Worm (Caenorhabditis elegans): Measurements from ENCODE around the gene C48D1.5.
A peak's percentile ranks its signal among the peaks of the same experiment; 100 is the strongest.

Gene C48D1.5

ce11 chrIV:13221657-13222056 is at the start of gene C48D1.5:
Gene C48D1.5, plus strand, starts transcription at chrIV:13221957.
- TF ChIP-seq hmbx-1 (tag; optimal IDR thresholded peaks at IDR 0.05), result no peak
- TF ChIP-seq scrt-1 (GFP tag; IDR thresholded peaks at IDR 0.05), result no peak
- TF ChIP-seq ama-1 (optimal IDR thresholded peaks at IDR 0.05), result no peak
- no peak for TF ChIP-seq flt-1 (GFP tag; IDR thresholded peaks at IDR 0.05)
- no peak for TF ChIP-seq ets-7 (tag; optimal IDR thresholded peaks at IDR 0.05)

- TF ChIP-seq tbx-37 (GFP tag; conservative IDR thresholded peaks at IDR 0.05) (no peak), flt-1 (GFP tag; IDR thresholded peaks at IDR 0.05) (no peak), hmbx-1 (tag; optimal IDR thresholded peaks at IDR 0.05) (no peak), F13C5.2 (tag; optimal IDR thresholded peaks at IDR 0.05) (no peak), ceh-13 (GFP tag; optimal IDR thresholded peaks at IDR 0.05) (no peak), sea-1 (GFP tag; conservative IDR thresholded peaks at IDR 0.05) (no peak), scrt-1 (GFP tag; IDR thresholded peaks at IDR 0.05) (no peak), hnd-1 (tag; optimal IDR thresholded peaks at IDR 0.05) (no peak), aly-1 (tag; optimal IDR thresholded peaks at IDR 0.05) (no peak), ceh-36 (tag; optimal IDR thresholded peaks at IDR 0.05) (no peak)
Observed at ce11 chrIV:13173359-13173758, 48.4 kb upstream of the C48D1.5 start.

- TF ChIP-seq F13C5.2 (tag; optimal IDR thresholded peaks at IDR 0.05) (peak; percentile 8), hmg-4 (GFP tag; optimal IDR thresholded peaks at IDR 0.05) (no peak), tra-4 (tag; optimal IDR thresholded peaks at IDR 0.05) (no peak)
Observed at ce11 chrIV:13179295-13179694, 42.5 kb upstream of the C48D1.5 start, which contains the start of gene lev-1. Gene lev-1, minus strand, starts transcription at chrIV:13179395.

ce11 chrIV:13180723-13181122 is 41.0 kb upstream of the C48D1.5 start, which contains the start of gene F58D2.3:
Gene F58D2.3, minus strand, starts transcription at chrIV:13180823.
- TF ChIP-seq sea-1 (GFP tag; conservative IDR thresholded peaks at IDR 0.05) (no peak), scrt-1 (GFP tag; IDR thresholded peaks at IDR 0.05) (no peak), ets-7 (tag; optimal IDR thresholded peaks at IDR 0.05) (no peak), tbx-11 (GFP tag; IDR thresholded peaks at IDR 0.05) (no peak), F13C5.2 (tag; optimal IDR thresholded peaks at IDR 0.05) (no peak), hmg-4 (GFP tag; optimal IDR thresholded peaks at IDR 0.05) (no peak), hmbx-1 (tag; optimal IDR thresholded peaks at IDR 0.05) (no peak), tra-4 (tag; optimal IDR thresholded peaks at IDR 0.05) (no peak), hnd-1 (tag; optimal IDR thresholded peaks at IDR 0.05) (no peak), ceh-13 (GFP tag; optimal IDR thresholded peaks at IDR 0.05) (no peak), aly-1 (tag; optimal IDR thresholded peaks at IDR 0.05) (no peak), ceh-36 (tag; optimal IDR thresholded peaks at IDR 0.05) (no peak), ama-1 (optimal IDR thresholded peaks at IDR 0.05) (no peak), B0310.2 (tag; optimal IDR thresholded peaks at IDR 0.05) (no peak), flt-1 (GFP tag; IDR thresholded peaks at IDR 0.05) (no peak), tbx-37 (GFP tag; conservative IDR thresholded peaks at IDR 0.05) (no peak), pes-1 (GFP tag; IDR thresholded peaks at IDR 0.05) (no peak)

DNA sequence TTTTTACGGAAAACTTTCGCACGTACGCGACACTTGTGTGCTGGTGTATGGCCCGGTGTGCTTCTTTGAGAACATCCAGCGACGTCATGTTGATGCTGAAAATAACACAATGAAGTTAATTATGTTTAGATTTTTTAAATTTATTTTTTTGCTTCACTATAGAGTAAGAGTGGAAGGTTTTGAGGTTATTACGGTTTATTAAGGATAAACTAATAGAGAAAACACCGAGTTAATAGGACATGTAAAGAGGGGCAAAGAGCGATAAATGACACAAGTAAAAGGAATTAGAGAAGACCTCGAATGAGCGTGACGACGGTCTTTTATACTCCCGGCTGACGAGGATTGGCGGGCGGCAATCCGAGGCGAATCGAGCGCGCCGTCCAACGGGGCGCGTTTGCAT is 32.8 kb upstream of the C48D1.5 start, which contains the start of gene F58D2.4:
Gene F58D2.4 (minus strand): TSS at position 101 of the 400 bp plus-strand sequence.
- TF ChIP-seq flt-1 (GFP tag; IDR thresholded peaks at IDR 0.05) (no peak), hmbx-1 (tag; optimal IDR thresholded peaks at IDR 0.05) (no peak), hnd-1 (tag; optimal IDR thresholded peaks at IDR 0.05) (no peak), tbx-11 (GFP tag; IDR thresholded peaks at IDR 0.05) (no peak), F13C5.2 (tag; optimal IDR thresholded peaks at IDR 0.05) (no peak)

DNA sequence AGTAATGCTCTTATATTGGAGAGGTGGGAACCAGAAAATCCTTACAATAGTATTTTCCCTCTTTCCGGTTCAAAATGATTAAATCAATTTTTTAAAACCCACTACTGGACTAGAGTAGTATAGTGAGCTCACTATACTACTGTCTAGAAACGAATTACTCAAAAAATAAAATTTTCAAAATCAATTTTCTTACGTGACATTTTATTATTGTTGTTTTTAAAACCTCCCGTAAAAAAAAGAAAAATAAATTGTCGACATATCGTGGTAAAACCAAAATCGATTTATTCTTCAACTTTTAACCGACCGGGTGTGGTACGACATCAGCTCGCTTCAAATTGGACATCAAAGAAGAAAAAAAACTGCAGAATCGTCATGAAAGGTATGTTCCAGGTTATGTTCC is 32.3 kb upstream of the C48D1.5 start, which contains the start of gene F58D2.2:
Gene F58D2.2 (plus strand): TSS at position 301 of the 400 bp plus-strand sequence.
- TF ChIP-seq hmg-4 (GFP tag; optimal IDR thresholded peaks at IDR 0.05) (no peak), B0310.2 (tag; optimal IDR thresholded peaks at IDR 0.05) (no peak), sea-1 (GFP tag; conservative IDR thresholded peaks at IDR 0.05) (no peak), scrt-1 (GFP tag; IDR thresholded peaks at IDR 0.05) (no peak), ceh-36 (tag; optimal IDR thresholded peaks at IDR 0.05) (no peak), tbx-37 (GFP tag; conservative IDR thresholded peaks at IDR 0.05) (no peak), tbx-11 (GFP tag; IDR thresholded peaks at IDR 0.05) (no peak), hmbx-1 (tag; optimal IDR thresholded peaks at IDR 0.05) (no peak), aly-1 (tag; optimal IDR thresholded peaks at IDR 0.05) (no peak)

DNA sequence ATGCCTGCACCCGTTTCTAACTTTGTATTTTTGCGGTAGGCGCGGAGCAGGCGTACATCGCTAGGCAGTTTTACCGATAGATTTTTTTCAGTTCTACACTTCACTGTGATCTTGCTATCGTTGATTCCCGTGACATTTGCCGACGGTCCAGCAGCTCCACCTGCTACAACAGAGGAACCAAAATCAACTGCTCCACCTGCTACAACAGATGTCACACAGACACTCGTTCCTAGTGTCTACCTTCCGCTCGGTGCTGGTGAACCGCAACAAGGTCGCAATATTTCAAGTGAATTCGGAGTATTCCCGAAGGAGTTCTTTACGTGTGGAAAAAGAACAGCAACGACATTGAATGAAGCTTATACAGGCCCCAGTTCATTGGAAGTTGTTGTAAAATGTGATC is 31.7 kb upstream of the C48D1.5 start:
- TF ChIP-seq aly-1 (tag; optimal IDR thresholded peaks at IDR 0.05) (no peak), hmbx-1 (tag; optimal IDR thresholded peaks at IDR 0.05) (no peak)

DNA sequence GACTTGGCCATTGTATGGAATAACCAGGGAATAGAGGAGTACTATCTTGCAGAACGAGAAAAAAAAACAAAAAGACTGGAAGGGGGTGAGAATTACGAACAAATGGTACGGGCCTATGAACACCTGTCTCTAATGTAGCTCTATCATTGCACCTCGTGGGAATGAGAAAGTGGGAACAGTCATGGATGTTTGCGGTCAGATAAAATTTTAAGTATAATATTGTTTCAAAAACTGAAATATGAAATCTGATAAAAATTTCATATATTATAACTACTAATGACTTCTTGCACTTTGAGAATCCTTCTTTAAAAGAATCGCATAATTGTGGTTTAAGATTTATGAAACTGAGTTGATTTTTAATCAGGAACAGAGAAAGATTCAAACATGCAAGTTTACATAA is 28.5 kb upstream of the C48D1.5 start, which contains the start of gene F58D2.5:
Gene F58D2.5 (minus strand): TSS at position 101 of the 400 bp plus-strand sequence.
- TF ChIP-seq scrt-1 (GFP tag; IDR thresholded peaks at IDR 0.05) (no peak), ets-7 (tag; optimal IDR thresholded peaks at IDR 0.05) (no peak), sea-1 (GFP tag; conservative IDR thresholded peaks at IDR 0.05) (no peak), tbx-37 (GFP tag; conservative IDR thresholded peaks at IDR 0.05) (no peak), ceh-13 (GFP tag; optimal IDR thresholded peaks at IDR 0.05) (no peak), pes-1 (GFP tag; IDR thresholded peaks at IDR 0.05) (no peak), hmbx-1 (tag; optimal IDR thresholded peaks at IDR 0.05) (no peak), ceh-36 (tag; optimal IDR thresholded peaks at IDR 0.05) (no peak), ama-1 (optimal IDR thresholded peaks at IDR 0.05) (no peak), F13C5.2 (tag; optimal IDR thresholded peaks at IDR 0.05) (no peak), B0310.2 (tag; optimal IDR thresholded peaks at IDR 0.05) (no peak), hnd-1 (tag; optimal IDR thresholded peaks at IDR 0.05) (no peak), flt-1 (GFP tag; IDR thresholded peaks at IDR 0.05) (no peak), hmg-4 (GFP tag; optimal IDR thresholded peaks at IDR 0.05) (no peak), aly-1 (tag; optimal IDR thresholded peaks at IDR 0.05) (no peak)

ce11 chrIV:13197282-13197681 is 24.5 kb upstream of the C48D1.5 start, which contains the start of gene C48D1.1:
Gene C48D1.1, minus strand, starts transcription at chrIV:13197382.
- TF ChIP-seq hmg-4 (GFP tag; optimal IDR thresholded peaks at IDR 0.05) (no peak), sea-1 (GFP tag; conservative IDR thresholded peaks at IDR 0.05) (no peak), scrt-1 (GFP tag; IDR thresholded peaks at IDR 0.05) (no peak), ama-1 (optimal IDR thresholded peaks at IDR 0.05) (no peak), flt-1 (GFP tag; IDR thresholded peaks at IDR 0.05) (no peak), ceh-36 (tag; optimal IDR thresholded peaks at IDR 0.05) (no peak), aly-1 (tag; optimal IDR thresholded peaks at IDR 0.05) (no peak), B0310.2 (tag; optimal IDR thresholded peaks at IDR 0.05) (no peak), tbx-11 (GFP tag; IDR thresholded peaks at IDR 0.05) (no peak), ceh-13 (GFP tag; optimal IDR thresholded peaks at IDR 0.05) (no peak), hnd-1 (tag; optimal IDR thresholded peaks at IDR 0.05) (no peak), hmbx-1 (tag; optimal IDR thresholded peaks at IDR 0.05) (no peak), tbx-37 (GFP tag; conservative IDR thresholded peaks at IDR 0.05) (no peak)

All from whole organism, early embryonic.